Worm (Caenorhabditis elegans) whole organism, young adult: Measurements from ENCODE around the gene smg-9.
A peak's percentile ranks its signal among the peaks of the same experiment; 100 is the strongest.

ENCODE experiments used
- C06A6.2 ChIP-seq: fragments of 200-800 bp; sonication (Bioruptor generic); conservative IDR thresholded peaks from 2 replicates; pipeline ENCODE4 v1.3.6; 2022; ENCODE audit warnings: missing genetic modification characterization, missing compliant biosample characterization
- D2030.7 ChIP-seq: fragments of 200-800 bp; sonication (Bioruptor generic); IDR thresholded peaks from 2 replicates; pipeline ENCODE4 v1.3.6; 2022; ENCODE audit warnings: missing genetic modification reagents, missing genetic modification characterization, missing compliant biosample characterization
- F33H1.4 ChIP-seq: fragments of 200-800 bp; sonication (Bioruptor generic); IDR thresholded peaks from 2 replicates; pipeline ENCODE4 v1.3.6; 2022; ENCODE audit warnings: missing genetic modification reagents, missing genetic modification characterization, missing compliant biosample characterization
- F49E8.2 ChIP-seq: sonication (generic microtip); optimal IDR thresholded peaks from 3 replicates; lab custom pipeline; 2017; ENCODE audit warnings: missing genetic modification characterization, mild to moderate bottlenecking, missing compliant biosample characterization, antibody characterized with exemption, moderate library complexity; ENCODE audit not compliant: insufficient read depth
- F52B5.7 ChIP-seq: sonication (generic microtip); optimal IDR thresholded peaks from 2 replicates; lab custom pipeline; 2016; ENCODE audit warnings: mild to moderate bottlenecking, missing genetic modification characterization, missing compliant biosample characterization
- F55B11.4 ChIP-seq: sonication (generic microtip); optimal IDR thresholded peaks from 2 replicates; lab custom pipeline; 2016; ENCODE audit warnings: missing compliant biosample characterization, missing genetic modification characterization, borderline replicate concordance; ENCODE audit not compliant: insufficient read depth
- Y53G8AR.9 ChIP-seq: fragments of 200-800 bp; sonication (Bioruptor generic); conservative IDR thresholded peaks from 2 replicates; pipeline ENCODE4 v1.3.6; 2022; ENCODE audit warnings: missing genetic modification reagents, missing genetic modification characterization, missing compliant biosample characterization
- ama-1 ChIP-seq, 3 experiments: fragments of 150-350 bp in 1 of 3; sonication (generic microtip) in 2 of 3; optimal IDR thresholded peaks; 2 replicates each; lab custom pipeline; 2014 to 2018; ENCODE audit warnings: missing biosample characterization in 2 of 3, missing genetic modification characterization in 2 of 3, missing genetic modification reagents in 2 of 3
- athp-1 ChIP-seq: sonication (generic microtip); optimal IDR thresholded peaks from 2 replicates; lab custom pipeline; 2017; ENCODE audit warnings: mild to moderate bottlenecking, missing genetic modification characterization, missing compliant biosample characterization
- attf-5 ChIP-seq: fragments of 200-800 bp; sonication (Bioruptor generic); optimal IDR thresholded peaks from 2 replicates; lab custom pipeline; 2018; ENCODE audit warnings: mild to moderate bottlenecking, missing genetic modification characterization, missing compliant biosample characterization
- ceh-100 ChIP-seq: fragments of 200-800 bp; sonication (Bioruptor generic); IDR thresholded peaks from 2 replicates; pipeline ENCODE4 v1.3.6; 2022; ENCODE audit warnings: missing genetic modification reagents, missing genetic modification characterization, missing compliant biosample characterization
- ceh-91 ChIP-seq: fragments of 200-800 bp; sonication (Bioruptor generic); IDR thresholded peaks from 2 replicates; pipeline ENCODE4 v1.3.6; 2022; ENCODE audit warnings: missing genetic modification reagents, missing genetic modification characterization, missing compliant biosample characterization
- dox-1 ChIP-seq: fragments of 200-800 bp; sonication (Bioruptor generic); IDR thresholded peaks from 2 replicates; pipeline ENCODE4 v1.3.6; 2022; ENCODE audit warnings: missing genetic modification reagents, missing genetic modification characterization, missing compliant biosample characterization
- dpl-1 ChIP-seq: fragments of 150-350 bp; optimal IDR thresholded peaks from 2 replicates; lab custom pipeline; 2014; ENCODE audit warnings: missing biosample characterization, missing genetic modification reagents, missing genetic modification characterization
- egl-18 ChIP-seq: fragments of 200-800 bp; sonication (Bioruptor generic); IDR thresholded peaks from 2 replicates; pipeline ENCODE4 v1.3.6; 2022; ENCODE audit warnings: missing genetic modification reagents, missing genetic modification characterization, missing compliant biosample characterization
- egl-44 ChIP-seq: fragments of 200-800 bp; sonication (Bioruptor generic); IDR thresholded peaks from 2 replicates; pipeline ENCODE4 v1.3.6; 2022; ENCODE audit warnings: missing genetic modification reagents, missing genetic modification characterization, missing compliant biosample characterization
- him-1 ChIP-seq: sonication (generic microtip); optimal IDR thresholded peaks from 2 replicates; lab custom pipeline; 2016; ENCODE audit warnings: missing genotype, missing genetic modification reagents, missing genetic modification characterization, missing compliant biosample characterization
- hmg-1.2 ChIP-seq: fragments of 200-800 bp; sonication (Bioruptor generic); IDR thresholded peaks from 2 replicates; pipeline ENCODE4 v1.3.6; 2022; ENCODE audit warnings: missing genetic modification reagents, missing genetic modification characterization, missing compliant biosample characterization
- hmg-20 ChIP-seq: fragments of 200-800 bp; sonication (Bioruptor generic); IDR thresholded peaks from 2 replicates; pipeline ENCODE4 v1.3.6; 2022; ENCODE audit warnings: missing genetic modification reagents, missing genetic modification characterization, missing compliant biosample characterization
- hsf-1 ChIP-seq: fragments of 200-800 bp; sonication (Bioruptor generic); IDR thresholded peaks from 2 replicates; pipeline ENCODE4 v1.3.6; 2022; ENCODE audit warnings: missing genetic modification reagents, missing genetic modification characterization, missing compliant biosample characterization
- lag-1 ChIP-seq: fragments of 200-800 bp; sonication (Bioruptor generic); IDR thresholded peaks from 2 replicates; pipeline ENCODE4 v1.3.6; 2022; ENCODE audit warnings: missing genetic modification reagents, missing genetic modification characterization, missing compliant biosample characterization
- lin-35 ChIP-seq, 3 experiments: fragments of 150-350 bp in 2 of 3; sonication (generic microtip) in 1 of 3; optimal IDR thresholded peaks; 2 replicates each; lab custom pipeline; 2014 to 2018; ENCODE audit warnings: missing biosample characterization in 3 of 3, missing genetic modification characterization in 3 of 3, missing genetic modification reagents in 3 of 3
- lin-40 ChIP-seq: sonication (generic microtip); optimal IDR thresholded peaks from 2 replicates; lab custom pipeline; 2016; ENCODE audit warnings: missing genetic modification characterization, mild to moderate bottlenecking, missing compliant biosample characterization, missing genotype, missing genetic modification reagents
- lin-54 ChIP-seq: fragments of 200-800 bp; sonication (Bioruptor generic); optimal IDR thresholded peaks from 2 replicates; lab custom pipeline; 2018; ENCODE audit warnings: mild to moderate bottlenecking, missing genetic modification characterization, missing compliant biosample characterization
- lsl-1 ChIP-seq: fragments of 200-800 bp; sonication (Bioruptor generic); optimal IDR thresholded peaks from 2 replicates; lab custom pipeline; 2018; ENCODE audit warnings: mild to moderate bottlenecking, missing genetic modification characterization, moderate library complexity, missing compliant biosample characterization
- lsy-27 ChIP-seq: sonication (generic microtip); optimal IDR thresholded peaks from 2 replicates; lab custom pipeline; 2017; ENCODE audit warnings: missing genetic modification characterization, mild to moderate bottlenecking, missing compliant biosample characterization, antibody characterized with exemption, missing genotype, borderline replicate concordance; ENCODE audit not compliant: insufficient read depth
- madf-6 ChIP-seq: fragments of 200-800 bp; sonication (Bioruptor generic); IDR thresholded peaks from 2 replicates; pipeline ENCODE4 v1.3.6; 2022; ENCODE audit warnings: missing genetic modification reagents, missing genetic modification characterization, missing compliant biosample characterization
- madf-8 ChIP-seq: fragments of 200-800 bp; sonication (Bioruptor generic); conservative IDR thresholded peaks from 2 replicates; pipeline ENCODE4 v1.3.6; 2022; ENCODE audit warnings: missing genetic modification reagents, missing genetic modification characterization, missing compliant biosample characterization
- mel-28 ChIP-seq: sonication (generic microtip); optimal IDR thresholded peaks from 2 replicates; lab custom pipeline; 2016; ENCODE audit warnings: borderline replicate concordance, mild to moderate bottlenecking, missing genetic modification characterization, missing compliant biosample characterization
- nhr-27 ChIP-seq: fragments of 200-800 bp; sonication (Bioruptor generic); optimal IDR thresholded peaks from 2 replicates; lab custom pipeline; 2018; ENCODE audit warnings: mild to moderate bottlenecking, missing genetic modification characterization, moderate library complexity, missing compliant biosample characterization
- pbrm-1 ChIP-seq: fragments of 200-800 bp; sonication (Bioruptor generic); IDR thresholded peaks from 2 replicates; pipeline ENCODE4 v1.3.6; 2022; ENCODE audit warnings: missing genetic modification reagents, missing genetic modification characterization, missing compliant biosample characterization
- repo-1 ChIP-seq: sonication (generic microtip); optimal IDR thresholded peaks from 2 replicates; lab custom pipeline; 2017; ENCODE audit warnings: mild to moderate bottlenecking, missing genetic modification characterization, missing compliant biosample characterization
- rpc-1 ChIP-seq, 2 experiments: fragments of 150-350 bp in 1 of 2; sonication (generic microtip) in 1 of 2; optimal IDR thresholded peaks; 2 replicates each; lab custom pipeline; 2014 to 2018; ENCODE audit warnings: missing biosample characterization in 1 of 2, missing genetic modification characterization in 1 of 2, missing genetic modification reagents in 1 of 2, missing genotype in 1 of 2
- sdz-38 ChIP-seq: sonication (generic microtip); optimal IDR thresholded peaks from 2 replicates; lab custom pipeline; 2016; ENCODE audit warnings: missing genotype, missing genetic modification characterization, missing compliant biosample characterization
- sea-2 ChIP-seq: fragments of 200-800 bp; sonication (Bioruptor generic); IDR thresholded peaks from 2 replicates; pipeline ENCODE4 v1.3.6; 2022; ENCODE audit warnings: missing genetic modification characterization, missing compliant biosample characterization
- snpc-1.1 ChIP-seq: sonication (generic microtip); optimal IDR thresholded peaks from 2 replicates; lab custom pipeline; 2017; ENCODE audit warnings: missing genetic modification characterization, mild to moderate bottlenecking, missing compliant biosample characterization, antibody characterized with exemption, moderate library complexity, missing genotype, missing genetic modification reagents; ENCODE audit not compliant: insufficient read depth
- snpc-1.3 ChIP-seq: sonication (generic microtip); optimal IDR thresholded peaks from 2 replicates; lab custom pipeline; 2017; ENCODE audit warnings: missing genetic modification characterization, mild to moderate bottlenecking, missing compliant biosample characterization, antibody characterized with exemption, moderate library complexity, missing genotype, missing genetic modification reagents; ENCODE audit not compliant: insufficient read depth
- snpc-4 ChIP-seq, 5 experiments: fragments of 150-350 bp in 1 of 5; sonication (generic microtip) in 4 of 5; optimal IDR thresholded peaks; 2 replicates each; lab custom pipeline; 2014 to 2018; ENCODE audit warnings: missing genetic modification characterization in 5 of 5, missing biosample characterization in 3 of 5, antibody characterized with exemption in 2 of 5, mild to moderate bottlenecking in 2 of 5, missing compliant biosample characterization in 2 of 5, missing genotype in 2 of 5, moderate library complexity in 2 of 5, missing genetic modification reagents in 1 of 5
- somi-1 ChIP-seq: fragments of 200-800 bp; sonication (Bioruptor generic); optimal IDR thresholded peaks from 2 replicates; lab custom pipeline; 2018; ENCODE audit warnings: mild to moderate bottlenecking, missing genetic modification characterization, missing compliant biosample characterization
- sptf-2 ChIP-seq: fragments of 200-800 bp; sonication (Bioruptor generic); optimal IDR thresholded peaks from 2 replicates; lab custom pipeline; 2018; ENCODE audit warnings: mild to moderate bottlenecking, missing genetic modification characterization, missing compliant biosample characterization
- xnd-1 ChIP-seq: sonication (generic microtip); optimal IDR thresholded peaks from 2 replicates; lab custom pipeline; 2016; ENCODE audit warnings: missing genotype, missing genetic modification reagents, missing genetic modification characterization, missing compliant biosample characterization
- zfh-2 ChIP-seq: fragments of 200-800 bp; sonication (Bioruptor generic); conservative IDR thresholded peaks from 2 replicates; pipeline ENCODE4 v1.3.6; 2022; ENCODE audit warnings: missing genetic modification reagents, missing genetic modification characterization, missing compliant biosample characterization
- ztf-28 ChIP-seq: fragments of 200-800 bp; sonication (Bioruptor generic); IDR thresholded peaks from 2 replicates; pipeline ENCODE4 v1.3.6; 2022; ENCODE audit warnings: missing genetic modification reagents, missing genetic modification characterization, missing compliant biosample characterization
- ztf-3 ChIP-seq: fragments of 200-800 bp; sonication (Bioruptor generic); optimal IDR thresholded peaks from 2 replicates; lab custom pipeline; 2018; ENCODE audit warnings: mild to moderate bottlenecking, missing genetic modification characterization, missing compliant biosample characterization

smg-9 gene

ce11 chrII:14752187-14752959 is at the start of gene smg-9:
smg-9 (minus strand) TSS chrII:14752849.
- TF ChIP-seq madf-8 (peak; percentile 43), F55B11.4 (no peak), ama-1 (optimal IDR thresholded peaks at IDR 0.05; lab: Kevin White, UChicago) (no peak), ama-1 (GFP tag; optimal IDR thresholded peaks at IDR 0.05; lab: Kevin White, UChicago) (no peak), zfh-2 (GFP tag; lab: Robert Waterston, UW) (peak; percentile 56; the same call in 1 of the 2 replicates), lsy-27 (tag; lab: Kevin White, UChicago) (no peak), mel-28 (tag; lab: Kevin White, UChicago) (no peak), sdz-38 (tag; lab: Kevin White, UChicago) (no peak), rpc-1 (optimal IDR thresholded peaks at IDR 0.05; lab: Kevin White, UChicago) (no peak), rpc-1 (tag; optimal IDR thresholded peaks at IDR 0.05; lab: Kevin White, UChicago) (no peak), pbrm-1 (no peak), F52B5.7 (tag; lab: Kevin White, UChicago) (no peak), ceh-100 (GFP tag; lab: Robert Waterston, UW) (no peak), hmg-1.2 (GFP tag; lab: Robert Waterston, UW) (peak; percentile 13; the same call in 1 of the 2 replicates), xnd-1 (tag; lab: Kevin White, UChicago) (peak; percentile 71), dpl-1 (GFP tag; lab: Kevin White, UChicago) (peak; percentile 7), lsl-1 (GFP tag; lab: Kevin White, UChicago) (peak; percentile 81), egl-44 (no peak), snpc-4 (GFP tag; optimal IDR thresholded peaks at IDR 0.05; lab: Kevin White, UChicago) (no peak), snpc-4 (tag; optimal IDR thresholded peaks at IDR 0.05; lab: Kevin White, UChicago) (no peak), dox-1 (no peak), attf-5 (GFP tag; lab: Kevin White, UChicago) (no peak), ztf-3 (GFP tag; lab: Kevin White, UChicago) (no peak), snpc-1.1 (tag; lab: Kevin White, UChicago) (peak; percentile 11), lin-40 (tag; lab: Kevin White, UChicago) (no peak), lin-35 (GFP tag; optimal IDR thresholded peaks at IDR 0.05; lab: Kevin White, UChicago) (peak in 1 of 3 experiments; percentile 26), hmg-20 (no peak), ztf-28 (GFP tag; lab: Robert Waterston, UW) (no peak), madf-6 (peak; percentile 79), Y53G8AR.9 (GFP tag; lab: Robert Waterston, UW) (peak; percentile 67), repo-1 (tag; lab: Kevin White, UChicago) (no peak), athp-1 (tag; lab: Kevin White, UChicago) (no peak), snpc-1.3 (peak; percentile 13), F33H1.4 (GFP tag; lab: Robert Waterston, UW) (peak; percentile 75), sptf-2 (GFP tag; lab: Kevin White, UChicago) (no peak), nhr-27 (tag; lab: Kevin White, UChicago) (no peak), lin-54 (GFP tag; lab: Kevin White, UChicago) (peak; percentile 27), lag-1 (GFP tag; lab: Robert Waterston, UW) (no peak), somi-1 (GFP tag; lab: Kevin White, UChicago) (no peak), sea-2 (GFP tag; lab: Robert Waterston, UW) (no peak), D2030.7 (GFP tag; lab: Robert Waterston, UW) (0 out of 2 replicates have a peak, but pooled peaks have one; percentile 32), ceh-91 (no peak; the same call in 1 of the 2 replicates), him-1 (tag; lab: Kevin White, UChicago) (no peak), hsf-1 (GFP tag; lab: Robert Waterston, UW) (peak; percentile 32; the same call in 1 of the 2 replicates), C06A6.2 (GFP tag; lab: Robert Waterston, UW) (no peak), egl-18 (GFP tag; lab: Robert Waterston, UW) (no peak), F49E8.2 (tag; lab: Kevin White, UChicago) (peak; percentile 51)
